Worm (Caenorhabditis elegans): ENCODE measurements around the gene srh-299.

- TF ChIP-seq zag-1 (tag; optimal IDR thresholded peaks at IDR 0.05), result no peak
- no peak for TF ChIP-seq ZK337.2 (GFP tag; IDR thresholded peaks at IDR 0.05)
- TF ChIP-seq nhr-6 (tag; optimal IDR thresholded peaks at IDR 0.05), result no peak
- no peak for TF ChIP-seq lsy-2 (tag; optimal IDR thresholded peaks at IDR 0.05)
- no peak for TF ChIP-seq F26F4.8 (GFP tag; conservative IDR thresholded peaks at IDR 0.05)
- no peak for TF ChIP-seq nhr-42 (GFP tag; IDR thresholded peaks at IDR 0.05)
- no peak for TF ChIP-seq ZK546.5 (tag; optimal IDR thresholded peaks at IDR 0.05)
- TF ChIP-seq lir-3 (tag; optimal IDR thresholded peaks at IDR 0.05), result no peak
- no peak for TF ChIP-seq skn-1 (tag; optimal IDR thresholded peaks at IDR 0.05)
These were observed 29.6 kb downstream of the srh-299 start, which contains the start of gene T06C12.11 for ce11 chrV:15892696-15893095.

Data from whole organism, L4 larva.